Fruit fly (Drosophila melanogaster): ENCODE results near the gene Or98b.

Or98b gene

DNA sequence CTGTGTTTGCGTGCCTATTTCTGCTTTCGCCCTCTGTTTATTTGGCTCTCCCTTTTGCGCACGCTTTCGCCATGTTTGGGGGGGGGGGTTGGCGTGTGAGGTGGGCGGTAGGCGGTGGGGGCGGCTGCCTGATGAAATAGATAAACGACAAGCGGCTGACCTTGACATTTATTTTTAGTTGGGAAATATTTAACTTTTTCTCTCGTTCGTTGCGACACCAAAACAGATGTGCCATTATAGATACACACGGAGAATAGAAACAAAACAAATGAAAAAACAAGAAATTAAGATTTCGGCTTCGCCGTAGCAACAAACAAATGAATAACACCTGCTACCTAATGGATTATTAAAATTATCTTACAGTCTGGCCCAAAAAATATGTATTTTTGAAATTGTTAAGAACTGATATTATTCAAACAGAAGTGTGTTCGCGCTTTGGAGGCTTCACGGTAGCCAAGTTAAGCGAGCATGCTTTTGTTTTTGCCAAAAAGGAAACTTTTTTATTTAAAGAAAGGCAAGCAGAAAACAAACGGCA lies 19.8 kb upstream of the Or98b start (continued):
- TF ChIP-seq HHEX (GFP tag; optimal IDR thresholded peaks at IDR 0.05) (peak; percentile 43), Spps (tag; optimal IDR thresholded peaks at IDR 0.05) (peak; percentile 0), odd (GFP tag; optimal IDR thresholded peaks at IDR 0.05) (peak; percentile 35), CG17568 (GFP tag; optimal IDR thresholded peaks at IDR 0.05) (peak; percentile 39), CG12942 (GFP tag; optimal IDR thresholded peaks at IDR 0.05) (peak; percentile 29), NC2α (GFP tag; optimal IDR thresholded peaks at IDR 0.05) (no peak), Chrac-16 (GFP tag; optimal IDR thresholded peaks at IDR 0.05) (peak; percentile 10), CG1792 (GFP tag; optimal IDR thresholded peaks at IDR 0.05) (peak; percentile 22), CG30403 (GFP tag; optimal IDR thresholded peaks at IDR 0.05) (peak; percentile 63), CG17186 (GFP tag; optimal IDR thresholded peaks at IDR 0.05) (no peak), gsb (GFP tag; IDR thresholded peaks at IDR 0.05) (peak; percentile 30; the same call in 1 of the 2 replicates), Hmr (GFP tag; optimal IDR thresholded peaks at IDR 0.05) (peak; percentile 64), Med (GFP tag) (peak; percentile 91), grau (tag; optimal IDR thresholded peaks at IDR 0.05) (peak; percentile 93), gro (GFP tag; optimal IDR thresholded peaks at IDR 0.05) (peak; percentile 60), Ets65A (GFP tag) (peak; percentile 69), CG31224 (GFP tag; IDR thresholded peaks at IDR 0.05) (peak; percentile 46), bab2 (GFP tag; optimal IDR thresholded peaks at IDR 0.05) (peak; percentile 44), Asciz (GFP tag; optimal IDR thresholded peaks at IDR 0.05) (peak; percentile 18), Oli (tag; optimal IDR thresholded peaks at IDR 0.05) (peak; percentile 67), CG3407 (GFP tag; optimal IDR thresholded peaks at IDR 0.05) (peak; percentile 16), sug (tag; optimal IDR thresholded peaks at IDR 0.05) (peak; percentile 67), ase (GFP tag; IDR thresholded peaks at IDR 0.05) (peak; percentile 57; the same call in 2 of the 3 replicates), lov (optimal IDR thresholded peaks at IDR 0.05) (no peak), lov (GFP tag; IDR thresholded peaks at IDR 0.05) (no peak), Oaz (GFP tag; IDR thresholded peaks at IDR 0.05) (0 out of 2 replicates have a peak, but pooled peaks have one; percentile 17), CG18599 (GFP tag; optimal IDR thresholded peaks at IDR 0.05) (peak; percentile 80), disco-r (GFP tag; optimal IDR thresholded peaks at IDR 0.05) (peak; percentile 24), p53 (GFP tag; optimal IDR thresholded peaks at IDR 0.05) (no peak), gem (tag; optimal IDR thresholded peaks at IDR 0.05) (peak; percentile 80), CG11398 (GFP tag; optimal IDR thresholded peaks at IDR 0.05) (no peak), esg (GFP tag; conservative IDR thresholded peaks at IDR 0.05) (peak; percentile 44; the same call in 1 of the 2 replicates), ewg (GFP tag; optimal IDR thresholded peaks at IDR 0.05) (no peak), nerfin-1 (tag; optimal IDR thresholded peaks at IDR 0.05) (no peak), row (GFP tag; IDR thresholded peaks at IDR 0.05) (peak; percentile 81), sd (tag; optimal IDR thresholded peaks at IDR 0.05) (peak; percentile 84), Gug (GFP tag; IDR thresholded peaks at IDR 0.05) (peak; percentile 62; the same call in 2 of the 4 replicates), CG15514 (GFP tag; optimal IDR thresholded peaks at IDR 0.05) (peak; percentile 26), tin (GFP tag; optimal IDR thresholded peaks at IDR 0.05) (peak; percentile 23), dpn (GFP tag; optimal IDR thresholded peaks at IDR 0.05) (peak; percentile 62 to 72), CG3281 (GFP tag; optimal IDR thresholded peaks at IDR 0.05) (peak; percentile 63), Sox100B (GFP tag; optimal IDR thresholded peaks at IDR 0.05) (peak; percentile 65), mam (GFP tag; optimal IDR thresholded peaks at IDR 0.05) (peak; percentile 71), CG6689 (GFP tag; IDR thresholded peaks at IDR 0.05) (peak; percentile 61), Vsx1 (GFP tag; optimal IDR thresholded peaks at IDR 0.05) (peak; percentile 32), slbo (GFP tag; IDR thresholded peaks at IDR 0.05) (peak; percentile 82), CG7963 (GFP tag; IDR thresholded peaks at IDR 0.05; ENCODE audit: partially characterized antibody) (no peak), tap (tag; optimal IDR thresholded peaks at IDR 0.05) (peak; percentile 31), da (GFP tag; optimal IDR thresholded peaks at IDR 0.05) (peak; percentile 8), Fer3 (tag; optimal IDR thresholded peaks at IDR 0.05) (peak; percentile 64)
